Worm (Caenorhabditis elegans): Measurements from ENCODE around the gene T14G12.12.

- TF ChIP-seq blmp-1 (tag; optimal IDR thresholded peaks at IDR 0.05; ENCODE audit: insufficient read depth) (no peak), sma-9 (GFP tag; optimal IDR thresholded peaks at IDR 0.05) (no peak), sma-9 (tag; optimal IDR thresholded peaks at IDR 0.05) (no peak), ceh-16 (tag; optimal IDR thresholded peaks at IDR 0.05) (no peak), ceh-82 (tag; optimal IDR thresholded peaks at IDR 0.05) (no peak), lin-39 (tag; optimal IDR thresholded peaks at IDR 0.05) (no peak), nhr-6 (tag; optimal IDR thresholded peaks at IDR 0.05) (no peak), R02D3.7 (tag; optimal IDR thresholded peaks at IDR 0.05) (no peak), nhr-237 (tag; optimal IDR thresholded peaks at IDR 0.05) (no peak), mdl-1 (tag; optimal IDR thresholded peaks at IDR 0.05) (no peak), ZK546.5 (tag; optimal IDR thresholded peaks at IDR 0.05) (no peak), lin-11 (tag; optimal IDR thresholded peaks at IDR 0.05) (no peak), elt-3 (tag; optimal IDR thresholded peaks at IDR 0.05) (no peak)
Observed at ce11 chrX:3727274-3727673, 31.0 kb downstream of the T14G12.12 start, which contains the start of gene nlp-1.

Data from whole organism, L2 larva.